Worm (Caenorhabditis elegans) whole organism, early embryonic: ENCODE data around the gene pzf-1.

Experiments used
- B0310.2 ChIP-seq: sonication (generic microtip); optimal IDR thresholded peaks from 2 replicates; lab custom pipeline; 2016; ENCODE audit warnings: mild to moderate bottlenecking, missing genetic modification characterization, missing compliant biosample characterization
- ama-1 ChIP-seq: fragments of 150-350 bp; optimal IDR thresholded peaks from 2 replicates; lab custom pipeline; 2014
- flt-1 ChIP-seq: fragments of 200-800 bp; sonication (Bioruptor generic); IDR thresholded peaks from 2 replicates; pipeline ENCODE4 v1.3.6; 2022; ENCODE audit warnings: missing genetic modification characterization, missing compliant biosample characterization
- hmg-4 ChIP-seq: fragments of 200-800 bp; sonication (Bioruptor generic); optimal IDR thresholded peaks from 2 replicates; lab custom pipeline; 2018; ENCODE audit warnings: mild to moderate bottlenecking, missing genetic modification characterization, missing compliant biosample characterization
- hnd-1 ChIP-seq: sonication (generic microtip); optimal IDR thresholded peaks from 2 replicates; lab custom pipeline; 2016; ENCODE audit warnings: missing genetic modification characterization, missing compliant biosample characterization
- sea-1 ChIP-seq: fragments of 200-800 bp; sonication (Bioruptor generic); conservative IDR thresholded peaks from 2 replicates; pipeline ENCODE4 v1.3.6; 2022; ENCODE audit warnings: missing genetic modification characterization, missing compliant biosample characterization
- tra-4 ChIP-seq: sonication (generic microtip); optimal IDR thresholded peaks from 2 replicates; lab custom pipeline; 2017; ENCODE audit warnings: missing genetic modification characterization, missing compliant biosample characterization

DNA sequence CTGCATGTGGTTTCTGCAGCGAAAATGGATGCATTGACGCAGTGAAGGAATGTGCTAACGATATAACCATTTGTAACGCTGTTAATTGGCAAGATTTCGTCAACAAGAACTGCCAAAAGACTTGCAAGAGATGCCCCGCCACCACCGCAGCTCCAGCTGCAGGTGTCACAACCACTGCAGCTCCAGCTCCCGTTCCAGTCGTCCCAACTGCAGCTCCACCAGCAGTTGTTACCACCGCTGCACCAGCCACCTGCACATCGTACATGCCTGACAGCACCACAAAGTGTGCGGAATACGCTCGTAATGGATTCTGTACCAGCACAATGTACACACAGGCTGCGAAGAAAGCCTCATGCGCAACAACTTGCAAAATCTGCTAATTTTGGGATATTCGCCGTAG lies 15.5 kb downstream of the pzf-1 start:
- TF ChIP-seq tra-4 (tag; lab: Kevin White, UChicago) (no peak), flt-1 (GFP tag; lab: Robert Waterston, UW) (no peak), ama-1 (no peak), hnd-1 (tag; lab: Kevin White, UChicago) (no peak), hmg-4 (no peak), sea-1 (GFP tag; lab: Robert Waterston, UW) (no peak), B0310.2 (tag; lab: Kevin White, UChicago) (no peak)
